Worm (Caenorhabditis elegans): ENCODE results near the gene spp-1.
A peak's percentile ranks its signal among the peaks of the same experiment; 100 is the strongest.

spp-1 gene

DNA sequence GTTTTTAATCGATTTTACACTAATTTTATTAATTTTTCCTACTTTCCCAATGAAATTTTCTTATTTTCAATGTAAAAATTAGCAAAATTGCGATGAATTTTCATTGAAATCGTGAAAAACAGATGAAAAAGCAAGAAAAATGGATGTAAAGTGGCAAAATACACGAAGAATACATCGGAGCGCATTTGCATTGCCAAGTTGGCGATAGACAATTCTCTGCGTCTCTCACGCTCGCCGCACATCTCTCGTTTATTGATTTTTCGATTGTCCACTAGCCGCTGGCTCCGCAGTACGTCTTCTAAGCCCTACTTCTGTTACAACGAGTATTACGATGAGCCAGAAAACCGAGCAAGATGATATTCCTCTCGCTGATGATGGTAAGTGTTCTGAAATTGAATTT lies 36.7 kb downstream of the spp-1 start, which contains the start of gene unc-69 (continued):
- TF ChIP-seq zag-1 (tag; optimal IDR thresholded peaks at IDR 0.05) (peak; percentile 66), fos-1 (tag; optimal IDR thresholded peaks at IDR 0.05) (peak; percentile 35), F13H6.1 (tag; optimal IDR thresholded peaks at IDR 0.05) (peak; percentile 35), lin-11 (tag; optimal IDR thresholded peaks at IDR 0.05) (peak; percentile 17), nhr-21 (tag; optimal IDR thresholded peaks at IDR 0.05) (peak; percentile 4), crh-2 (tag; optimal IDR thresholded peaks at IDR 0.05) (peak; percentile 96), peb-1 (tag; optimal IDR thresholded peaks at IDR 0.05) (no peak), unc-62 (GFP tag; optimal IDR thresholded peaks at IDR 0.05) (no peak), aly-2 (tag; optimal IDR thresholded peaks at IDR 0.05) (no peak), blmp-1 (tag; optimal IDR thresholded peaks at IDR 0.05; ENCODE audit: insufficient read depth) (no peak), nhr-237 (tag; optimal IDR thresholded peaks at IDR 0.05) (no peak)

- TF ChIP-seq unc-62 (GFP tag; optimal IDR thresholded peaks at IDR 0.05) (no peak), lin-11 (tag; optimal IDR thresholded peaks at IDR 0.05) (no peak), snpc-4 (tag; optimal IDR thresholded peaks at IDR 0.05) (no peak), nhr-6 (tag; optimal IDR thresholded peaks at IDR 0.05) (no peak), ama-1 (optimal IDR thresholded peaks at IDR 0.05) (no peak), elt-1 (tag; optimal IDR thresholded peaks at IDR 0.05) (no peak), lin-39 (tag; optimal IDR thresholded peaks at IDR 0.05) (no peak), nhr-21 (tag; optimal IDR thresholded peaks at IDR 0.05) (no peak), lsy-2 (tag; optimal IDR thresholded peaks at IDR 0.05) (no peak), egl-27 (tag; optimal IDR thresholded peaks at IDR 0.05) (no peak), nhr-129 (tag; optimal IDR thresholded peaks at IDR 0.05) (no peak)
Measured at ce11 chrIII:10318062-10318609, 37.3 kb downstream of the spp-1 start, which contains the start of the genes unc-50 and ostf-4. Gene unc-50, minus strand, starts transcription at chrIII:10318162. Gene ostf-4, minus strand, starts transcription at chrIII:10318559.

DNA sequence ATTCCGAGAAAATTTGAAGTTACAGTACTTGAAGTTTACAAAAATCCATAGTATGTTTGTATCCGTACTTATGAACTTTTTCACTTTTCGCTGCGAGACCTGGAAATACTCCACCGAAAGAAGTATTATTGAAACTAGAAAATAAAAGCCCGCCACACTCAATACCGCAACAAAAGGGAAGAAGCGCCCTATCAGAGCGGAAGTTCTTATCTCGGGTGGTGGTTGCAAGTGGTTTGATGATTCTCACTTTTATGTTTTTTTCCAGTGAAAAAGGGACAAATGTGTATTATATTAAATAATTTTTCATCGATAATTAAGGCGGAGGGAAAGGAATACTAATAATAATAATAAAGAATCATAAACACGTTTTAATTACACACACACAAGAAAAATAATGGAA lies 41.2 kb downstream of the spp-1 start:
- TF ChIP-seq nhr-77 (tag; optimal IDR thresholded peaks at IDR 0.05) (no peak), fos-1 (tag; optimal IDR thresholded peaks at IDR 0.05) (peak; percentile 75), lin-39 (tag; optimal IDR thresholded peaks at IDR 0.05) (no peak), ztf-4 (tag; optimal IDR thresholded peaks at IDR 0.05) (no peak)

- TF ChIP-seq peb-1 (tag; optimal IDR thresholded peaks at IDR 0.05) = no peak
- no peak for TF ChIP-seq lin-13 (GFP tag; optimal IDR thresholded peaks at IDR 0.05)
- no peak for TF ChIP-seq aly-2 (tag; optimal IDR thresholded peaks at IDR 0.05)
- no peak for TF ChIP-seq sma-9 (GFP tag; optimal IDR thresholded peaks at IDR 0.05)
- TF ChIP-seq sma-9 (tag; optimal IDR thresholded peaks at IDR 0.05) = no peak
- TF ChIP-seq alr-1 (tag; optimal IDR thresholded peaks at IDR 0.05) = no peak
- TF ChIP-seq skn-1 (tag; optimal IDR thresholded peaks at IDR 0.05) = no peak
- no peak for TF ChIP-seq nhr-6 (tag; optimal IDR thresholded peaks at IDR 0.05)
Measured at ce11 chrIII:10311016-10311415, 44.5 kb downstream of the spp-1 start, which contains the start of gene T07A5.7. Gene T07A5.7, minus strand, starts transcription at chrIII:10311116.

DNA sequence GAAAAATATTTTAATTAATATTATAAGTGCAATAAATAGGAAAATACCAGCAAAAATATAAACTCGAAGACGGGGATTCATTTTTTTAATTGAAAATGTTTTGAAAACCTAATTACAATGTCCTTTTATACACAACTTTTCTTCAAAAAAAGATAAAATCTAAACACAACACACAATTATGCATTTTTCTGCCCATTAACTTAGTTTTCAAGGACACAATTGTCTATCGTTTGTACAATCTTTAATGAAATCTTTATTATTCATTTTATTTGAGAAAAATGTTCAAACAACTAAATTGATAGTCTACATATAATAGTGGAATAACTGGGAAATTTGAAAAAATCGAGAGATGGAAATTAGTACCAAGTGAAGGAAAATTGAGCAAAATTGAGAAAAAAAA lies 49.4 kb downstream of the spp-1 start, which contains the start of gene T07A5.1:
Gene T07A5.1 (minus strand): TSS at position 149 of the 400 bp plus-strand sequence.
- TF ChIP-seq ceh-16 (tag; optimal IDR thresholded peaks at IDR 0.05) (peak; percentile 90), snpc-4 (tag; optimal IDR thresholded peaks at IDR 0.05) (no peak)

DNA sequence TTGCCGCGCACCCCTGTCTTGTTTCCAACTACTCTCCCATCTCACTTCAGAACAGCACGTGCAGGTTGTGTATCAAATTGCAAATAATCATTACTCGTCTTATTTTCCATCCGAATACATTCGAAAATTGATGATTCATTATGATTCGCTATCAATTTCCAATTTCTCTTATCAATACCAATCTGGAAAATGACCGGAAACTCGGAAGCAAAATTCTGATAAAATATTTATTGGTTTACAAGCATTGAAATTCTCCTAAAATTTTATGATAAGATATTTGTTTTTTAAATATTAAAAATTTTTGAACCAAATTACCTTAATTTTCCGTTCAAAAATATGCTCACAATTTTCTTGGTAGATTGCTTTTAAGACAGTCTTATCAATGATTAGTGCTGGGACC lies 50.2 kb downstream of the spp-1 start:
- TF ChIP-seq fos-1 (tag; optimal IDR thresholded peaks at IDR 0.05) = peak; percentile 94
- no peak for TF ChIP-seq nhr-25 (tag; optimal IDR thresholded peaks at IDR 0.05)

All from whole organism, L2 larva.